Fruit fly (Drosophila melanogaster) whole organism, embryonic: ENCODE data around the gene CG13659.

ENCODE experiments used
- Adf1 ChIP-seq: fragments of 200-800 bp; sonication (Bioruptor generic); IDR thresholded peaks from 2 replicates; pipeline ENCODE4 v1.3.6; 2022; ENCODE audit warnings: missing biosample characterization, missing genetic modification characterization
- Atf-2 ChIP-seq: fragments of 200-800 bp; sonication (Bioruptor generic); optimal IDR thresholded peaks from 2 replicates; lab custom pipeline; 2016; ENCODE audit warnings: missing biosample characterization, missing genetic modification characterization
- Bteb2 ChIP-seq: fragments of 200-800 bp; sonication (Bioruptor generic); optimal IDR thresholded peaks from 2 replicates; lab custom pipeline; 2016; ENCODE audit warnings: missing biosample characterization, missing genetic modification characterization
- CG1024 ChIP-seq: fragments of 200-800 bp; sonication (Bioruptor generic); IDR thresholded peaks from 2 replicates; pipeline ENCODE4 v1.3.6; 2022; ENCODE audit warnings: missing biosample characterization, missing genetic modification characterization
- CG10267 ChIP-seq: fragments of 200-800 bp; sonication (Bioruptor generic); optimal IDR thresholded peaks from 2 replicates; lab custom pipeline; 2018; ENCODE audit warnings: missing biosample characterization, mild to moderate bottlenecking, missing genetic modification characterization, moderate library complexity
- CG10462 ChIP-seq: fragments of 200-800 bp; sonication (Bioruptor generic); optimal IDR thresholded peaks from 2 replicates; lab custom pipeline; 2016; ENCODE audit warnings: missing biosample characterization, missing genetic modification characterization
- CG10565 ChIP-seq: fragments of 200-800 bp; sonication (Bioruptor generic); optimal IDR thresholded peaks from 3 replicates; lab custom pipeline; 2016; ENCODE audit warnings: missing biosample characterization, mild to moderate bottlenecking, missing genetic modification characterization
- CG10979 ChIP-seq: fragments of 200-800 bp; sonication (Bioruptor generic); optimal IDR thresholded peaks from 2 replicates; lab custom pipeline; 2018; ENCODE audit warnings: missing biosample characterization, mild to moderate bottlenecking, missing genetic modification characterization, moderate library complexity
- CG13287 ChIP-seq: fragments of 200-800 bp; sonication (Bioruptor generic); IDR thresholded peaks from 2 replicates; pipeline ENCODE4 v1.3.6; 2022; ENCODE audit warnings: missing biosample characterization, missing genetic modification characterization; ENCODE audit not compliant: partially characterized antibody
- CG14860 ChIP-seq: fragments of 200-800 bp; sonication (Bioruptor generic); IDR thresholded peaks from 3 replicates; pipeline ENCODE4 v1.3.6; 2022; ENCODE audit warnings: missing biosample characterization, missing genetic modification characterization; ENCODE audit not compliant: partially characterized antibody
- CG15073 ChIP-seq: fragments of 200-800 bp; sonication (Bioruptor generic); optimal IDR thresholded peaks from 2 replicates; lab custom pipeline; 2016; ENCODE audit warnings: missing biosample characterization, missing genetic modification characterization
- CG15601 ChIP-seq: fragments of 200-800 bp; sonication (Bioruptor generic); optimal IDR thresholded peaks from 3 replicates; lab custom pipeline; 2019; ENCODE audit warnings: missing biosample characterization, mild to moderate bottlenecking, missing genetic modification characterization, moderate library complexity
- CG2120 ChIP-seq: fragments of 200-800 bp; sonication (Bioruptor generic); optimal IDR thresholded peaks from 3 replicates; lab custom pipeline; 2016; ENCODE audit warnings: missing biosample characterization, missing genetic modification characterization
- CG32532 ChIP-seq: fragments of 200-800 bp; sonication (Bioruptor generic); IDR thresholded peaks from 2 replicates; pipeline ENCODE4 v1.3.6; 2022; ENCODE audit warnings: missing biosample characterization, missing genetic modification characterization
- CG34376 ChIP-seq: fragments of 200-800 bp; sonication (Bioruptor generic); optimal IDR thresholded peaks from 2 replicates; lab custom pipeline; 2018; ENCODE audit warnings: missing biosample characterization, mild to moderate bottlenecking, missing genetic modification characterization
- CG3838 ChIP-seq: fragments of 200-800 bp; sonication (Bioruptor generic); optimal IDR thresholded peaks from 3 replicates; lab custom pipeline; 2016; ENCODE audit warnings: missing biosample characterization, missing genetic modification characterization
- CG6765 ChIP-seq: fragments of 200-800 bp; sonication (Bioruptor generic); optimal IDR thresholded peaks from 3 replicates; lab custom pipeline; 2017; ENCODE audit warnings: missing biosample characterization, mild to moderate bottlenecking, missing genetic modification characterization
- CG6791 ChIP-seq: fragments of 200-800 bp; sonication (Bioruptor generic); IDR thresholded peaks from 3 replicates; pipeline ENCODE4 v1.3.6; 2022; ENCODE audit warnings: missing biosample characterization, missing genetic modification characterization; ENCODE audit not compliant: partially characterized antibody
- CG6854 ChIP-seq: fragments of 200-800 bp; sonication (Bioruptor generic); optimal IDR thresholded peaks from 3 replicates; lab custom pipeline; 2017; ENCODE audit warnings: missing biosample characterization, mild to moderate bottlenecking, missing genetic modification characterization
- CG8281 ChIP-seq: fragments of 200-800 bp; sonication (Bioruptor generic); optimal IDR thresholded peaks from 2 replicates; lab custom pipeline; 2018; ENCODE audit warnings: missing biosample characterization, mild to moderate bottlenecking, missing genetic modification characterization, moderate library complexity
- CG9797 ChIP-seq: fragments of 200-800 bp; sonication (Bioruptor generic); optimal IDR thresholded peaks from 3 replicates; lab custom pipeline; 2018; ENCODE audit warnings: missing biosample characterization, mild to moderate bottlenecking, missing genetic modification characterization
- CkIIα-i1 ChIP-seq: fragments of 200-800 bp; sonication (Bioruptor generic); IDR thresholded peaks from 2 replicates; pipeline ENCODE4 v1.3.6; 2022; ENCODE audit warnings: missing biosample characterization, missing genetic modification characterization
- Doc2 ChIP-seq: fragments of 200-800 bp; sonication (Bioruptor generic); IDR thresholded peaks from 2 replicates; pipeline ENCODE4 v1.3.6; 2022; ENCODE audit warnings: missing biosample characterization, missing genetic modification characterization
- Fer1 ChIP-seq: fragments of 200-800 bp; sonication (Bioruptor generic); optimal IDR thresholded peaks from 2 replicates; lab custom pipeline; 2017; ENCODE audit warnings: missing biosample characterization, mild to moderate bottlenecking, missing genetic modification characterization
- Fer3 ChIP-seq: fragments of 200-800 bp; sonication (Bioruptor generic); optimal IDR thresholded peaks from 2 replicates; lab custom pipeline; 2018; ENCODE audit warnings: missing biosample characterization, mild to moderate bottlenecking, missing genetic modification characterization, moderate library complexity
- HLHmδ ChIP-seq: fragments of 200-800 bp; sonication (Bioruptor generic); optimal IDR thresholded peaks from 2 replicates; lab custom pipeline; 2018; ENCODE audit warnings: missing biosample characterization, mild to moderate bottlenecking, missing genetic modification characterization, moderate library complexity
- MESR4 ChIP-seq: fragments of 200-800 bp; sonication (Bioruptor generic); optimal IDR thresholded peaks from 2 replicates; lab custom pipeline; 2018; ENCODE audit warnings: missing biosample characterization, mild to moderate bottlenecking, missing genetic modification characterization, moderate library complexity
- Nf-YB ChIP-seq: fragments of 200-800 bp; sonication (Bioruptor generic); optimal IDR thresholded peaks from 3 replicates; lab custom pipeline; 2019; ENCODE audit warnings: missing biosample characterization, mild to moderate bottlenecking, missing genetic modification characterization, moderate library complexity
- Pdp1 ChIP-seq, 2 experiments: fragments of 200-800 bp; sonication (Bioruptor generic); optimal IDR thresholded peaks; 3 replicates each; lab custom pipeline; 2016; ENCODE audit warnings: missing biosample characterization in 2 of 2, missing genetic modification characterization in 2 of 2, mild to moderate bottlenecking in 1 of 2, moderate library complexity in 1 of 2
- Sox102F ChIP-seq: fragments of 200-800 bp; sonication (Bioruptor generic); optimal IDR thresholded peaks from 2 replicates; lab custom pipeline; 2018; ENCODE audit warnings: missing biosample characterization, mild to moderate bottlenecking, missing genetic modification characterization, moderate library complexity
- YL-1 ChIP-seq: fragments of 200-800 bp; sonication (Bioruptor generic); optimal IDR thresholded peaks from 3 replicates; lab custom pipeline; 2017; ENCODE audit warnings: missing biosample characterization, mild to moderate bottlenecking, missing genetic modification characterization
- ase ChIP-seq: fragments of 200-800 bp; sonication (Bioruptor generic); IDR thresholded peaks from 3 replicates; pipeline ENCODE4 v1.3.6; 2022; ENCODE audit warnings: missing biosample characterization, missing genetic modification characterization
- ato ChIP-seq: fragments of 200-800 bp; sonication (Bioruptor generic); IDR thresholded peaks from 2 replicates; pipeline ENCODE4 v1.3.6; 2022; ENCODE audit warnings: missing biosample characterization, missing genetic modification characterization; ENCODE audit not compliant: partially characterized antibody
- bigmax ChIP-seq: fragments of 200-800 bp; sonication (Bioruptor generic); optimal IDR thresholded peaks from 2 replicates; lab custom pipeline; 2018; ENCODE audit warnings: missing biosample characterization, mild to moderate bottlenecking, missing genetic modification characterization
- disco-r ChIP-seq: fragments of 200-800 bp; sonication (Bioruptor generic); optimal IDR thresholded peaks from 2 replicates; lab custom pipeline; 2016; ENCODE audit warnings: missing biosample characterization, missing genetic modification characterization
- ftz-f1 ChIP-seq: fragments of 200-800 bp; sonication (Bioruptor generic); optimal IDR thresholded peaks from 2 replicates; lab custom pipeline; 2016; ENCODE audit warnings: missing biosample characterization, missing genetic modification characterization
- hbn ChIP-seq: fragments of 200-800 bp; sonication (Bioruptor generic); IDR thresholded peaks from 2 replicates; pipeline ENCODE4 v1.3.6; 2022; ENCODE audit warnings: missing biosample characterization, missing genetic modification characterization; ENCODE audit not compliant: partially characterized antibody
- her ChIP-seq: fragments of 200-800 bp; sonication (Bioruptor generic); optimal IDR thresholded peaks from 2 replicates; lab custom pipeline; 2016; ENCODE audit warnings: missing biosample characterization, missing genetic modification characterization
- klu ChIP-seq: fragments of 200-800 bp; sonication (Bioruptor generic); IDR thresholded peaks from 2 replicates; pipeline ENCODE4 v1.3.6; 2022; ENCODE audit warnings: missing biosample characterization, missing genetic modification characterization
- lov ChIP-seq, 2 experiments: fragments of 200-800 bp in 1 of 2; fragments of >200 bp in 1 of 2; sonication (Bioruptor generic) in 1 of 2; IDR thresholded peaks in 1 of 2; optimal IDR thresholded peaks in 1 of 2; 2 replicates in 1 of 2; 3 replicates in 1 of 2; pipeline versions ENCODE4 v1.3.6 to Lab custom; 2017 to 2022; ENCODE audit warnings: missing biosample characterization in 1 of 2, missing genetic modification characterization in 1 of 2
- p53 ChIP-seq: fragments of 200-800 bp; sonication (Bioruptor generic); optimal IDR thresholded peaks from 2 replicates; lab custom pipeline; 2016; ENCODE audit warnings: missing biosample characterization, missing genetic modification characterization
- ranshi ChIP-seq: fragments of 200-800 bp; sonication (Bioruptor generic); IDR thresholded peaks from 2 replicates; pipeline ENCODE4 v1.3.6; 2022; ENCODE audit warnings: missing biosample characterization, missing genetic modification characterization
- scrt ChIP-seq: fragments of 200-800 bp; sonication (Bioruptor generic); optimal IDR thresholded peaks from 2 replicates; lab custom pipeline; 2018; ENCODE audit warnings: missing biosample characterization, mild to moderate bottlenecking, missing genetic modification characterization, moderate library complexity
- shn ChIP-seq: fragments of 200-800 bp; sonication (Bioruptor generic); optimal IDR thresholded peaks from 3 replicates; lab custom pipeline; 2016; ENCODE audit warnings: missing biosample characterization, missing genetic modification characterization
- sim ChIP-seq: fragments of 200-800 bp; sonication (Bioruptor generic); IDR thresholded peaks from 2 replicates; pipeline ENCODE4 v1.3.6; 2022; ENCODE audit warnings: missing biosample characterization, missing genetic modification characterization
- slou ChIP-seq: fragments of 200-800 bp; sonication (Bioruptor generic); optimal IDR thresholded peaks from 3 replicates; lab custom pipeline; 2016; ENCODE audit warnings: missing biosample characterization, missing genetic modification characterization
- tin ChIP-seq: fragments of 200-800 bp; sonication (Bioruptor generic); optimal IDR thresholded peaks from 3 replicates; lab custom pipeline; 2016; ENCODE audit warnings: missing biosample characterization, missing genetic modification characterization
- tll ChIP-seq, 2 experiments: fragments of 200-800 bp in 1 of 2; fragments of >200 bp in 1 of 2; sonication (Bioruptor generic) in 1 of 2; optimal IDR thresholded peaks; 2 replicates each; lab custom pipeline; 2017 to 2019; ENCODE audit warnings: missing biosample characterization in 2 of 2, missing genetic modification characterization in 2 of 2, mild to moderate bottlenecking in 1 of 2, moderate library complexity in 1 of 2
- trh ChIP-seq: fragments of 200-800 bp; sonication (Bioruptor generic); optimal IDR thresholded peaks from 2 replicates; lab custom pipeline; 2016; ENCODE audit warnings: missing biosample characterization, missing genetic modification characterization
- wor ChIP-seq: fragments of 200-800 bp; sonication (Bioruptor generic); IDR thresholded peaks from 2 replicates; pipeline ENCODE4 v1.3.6; 2022; ENCODE audit warnings: missing biosample characterization, missing genetic modification characterization

The CG13659 gene

dm6 chr3R:25335065-25335464, 34.4 kb downstream of the CG13659 start, which contains the start of the genes CG10669 and CG11902 (continued):
- no peak for TF ChIP-seq CG6854 (GFP tag; lab: Kevin White, UChicago)
- no peak for TF ChIP-seq Fer3 (tag; lab: Kevin White, UChicago)
- no peak for TF ChIP-seq Adf1 (GFP tag; lab: Robert Waterston, UW)
- no peak for TF ChIP-seq disco-r
- TF ChIP-seq CG8281 (tag; lab: Kevin White, UChicago) = no peak
- TF ChIP-seq Pdp1 (GFP tag; optimal IDR thresholded peaks at IDR 0.05; lab: Kevin White, UChicago) = no peak
- TF ChIP-seq CG34376 (GFP tag; lab: Kevin White, UChicago) = no peak
- no peak for TF ChIP-seq lov (optimal IDR thresholded peaks at IDR 0.05; lab: Kevin White, UChicago)
- TF ChIP-seq lov (GFP tag; IDR thresholded peaks at IDR 0.05; lab: Robert Waterston, UW) = no peak
- no peak for TF ChIP-seq CG15073 (GFP tag; lab: Kevin White, UChicago)
- no peak for TF ChIP-seq HLHmδ (GFP tag; lab: Kevin White, UChicago)
- TF ChIP-seq Atf-2 = no peak
- no peak for TF ChIP-seq CG10565 (GFP tag; lab: Kevin White, UChicago)
- TF ChIP-seq YL-1 = peak; percentile 8
- TF ChIP-seq slou (GFP tag; lab: Kevin White, UChicago) = no peak
- peak; percentile 23 for TF ChIP-seq scrt
- TF ChIP-seq Sox102F = no peak
- 0 out of 3 replicates have a peak, but pooled peaks have one; percentile 23 for TF ChIP-seq CG6791 (GFP tag; lab: Robert Waterston, UW)
- no peak for TF ChIP-seq p53
- TF ChIP-seq ato (GFP tag; lab: Robert Waterston, UW) = no peak
- TF ChIP-seq CG6765 = no peak
- TF ChIP-seq tin (GFP tag; lab: Kevin White, UChicago) = no peak
- no peak for TF ChIP-seq Nf-YB (GFP tag; lab: Kevin White, UChicago)
- TF ChIP-seq ftz-f1 (GFP tag; lab: Kevin White, UChicago) = no peak
- TF ChIP-seq Fer1 = no peak
- TF ChIP-seq CG15601 = no peak
- TF ChIP-seq Doc2 (GFP tag; lab: Robert Waterston, UW) = no peak
- no peak for TF ChIP-seq Bteb2 (GFP tag; lab: Kevin White, UChicago)
- TF ChIP-seq trh (GFP tag; lab: Kevin White, UChicago) = no peak
- no peak for TF ChIP-seq CG10979 (tag; lab: Kevin White, UChicago)
- TF ChIP-seq klu (GFP tag; lab: Robert Waterston, UW) = no peak
- TF ChIP-seq CG32532 = no peak
- TF ChIP-seq CG2120 = no peak
- peak; percentile 39 for TF ChIP-seq MESR4 (GFP tag; lab: Kevin White, UChicago)
- TF ChIP-seq wor = no peak
- TF ChIP-seq tll (GFP tag; optimal IDR thresholded peaks at IDR 0.05; lab: Kevin White, UChicago) = no peak
- TF ChIP-seq CG1024 (GFP tag; lab: Robert Waterston, UW) = no peak
- TF ChIP-seq CG10267 (tag; lab: Kevin White, UChicago) = peak; percentile 91
- peak; percentile 3 for TF ChIP-seq bigmax (GFP tag; lab: Kevin White, UChicago)
- TF ChIP-seq CG10462 (GFP tag; lab: Kevin White, UChicago) = no peak
- no peak for TF ChIP-seq CkIIα-i1
- TF ChIP-seq CG13287 (GFP tag; lab: Robert Waterston, UW) = peak; percentile 26; the same call in 1 of the 2 replicates
- TF ChIP-seq shn = no peak
- no peak for TF ChIP-seq CG14860 (GFP tag; lab: Robert Waterston, UW)
- no peak for TF ChIP-seq ranshi (GFP tag; lab: Robert Waterston, UW)
- no peak for TF ChIP-seq CG3838
- TF ChIP-seq sim (GFP tag; lab: Robert Waterston, UW) = no peak
- no peak for TF ChIP-seq her (GFP tag; lab: Kevin White, UChicago)
- no peak for TF ChIP-seq hbn
- TF ChIP-seq ase (GFP tag; lab: Robert Waterston, UW) = no peak
- peak; percentile 60 for TF ChIP-seq CG9797 (GFP tag; lab: Kevin White, UChicago)
